Worm (Caenorhabditis elegans) whole organism, young adult: ENCODE measurements around the gene srsx-24.

ENCODE experiments used
- F37B4.10 ChIP-seq: fragments of 200-800 bp; sonication (Bioruptor generic); IDR thresholded peaks from 2 replicates; pipeline ENCODE4 v1.3.6; 2022; ENCODE audit warnings: missing genetic modification characterization, missing compliant biosample characterization
- T26A5.8 ChIP-seq: sonication (generic microtip); optimal IDR thresholded peaks from 2 replicates; lab custom pipeline; 2016; ENCODE audit warnings: missing genetic modification characterization, missing compliant biosample characterization
- die-1 ChIP-seq: sonication (generic microtip); optimal IDR thresholded peaks from 2 replicates; lab custom pipeline; 2016; ENCODE audit warnings: missing genotype, mild to moderate bottlenecking, missing genetic modification characterization, missing compliant biosample characterization
- dpl-1 ChIP-seq: fragments of 150-350 bp; optimal IDR thresholded peaks from 2 replicates; lab custom pipeline; 2014; ENCODE audit warnings: missing biosample characterization, missing genetic modification reagents, missing genetic modification characterization
- hlh-12 ChIP-seq: sonication (generic microtip); optimal IDR thresholded peaks from 2 replicates; lab custom pipeline; 2016; ENCODE audit warnings: missing genetic modification characterization, missing compliant biosample characterization
- hlh-26 ChIP-seq: fragments of 200-800 bp; sonication (Bioruptor generic); conservative IDR thresholded peaks from 2 replicates; pipeline ENCODE4 v1.3.6; 2022; ENCODE audit warnings: missing genetic modification reagents, missing genetic modification characterization, missing compliant biosample characterization
- pha-4 ChIP-seq: fragments of 150-350 bp; sonication (generic microtip); optimal IDR thresholded peaks from 2 replicates; lab custom pipeline; 2014; ENCODE audit warnings: missing biosample characterization, missing genetic modification reagents, missing genetic modification characterization
- zfh-2 ChIP-seq: fragments of 200-800 bp; sonication (Bioruptor generic); conservative IDR thresholded peaks from 2 replicates; pipeline ENCODE4 v1.3.6; 2022; ENCODE audit warnings: missing genetic modification reagents, missing genetic modification characterization, missing compliant biosample characterization

DNA sequence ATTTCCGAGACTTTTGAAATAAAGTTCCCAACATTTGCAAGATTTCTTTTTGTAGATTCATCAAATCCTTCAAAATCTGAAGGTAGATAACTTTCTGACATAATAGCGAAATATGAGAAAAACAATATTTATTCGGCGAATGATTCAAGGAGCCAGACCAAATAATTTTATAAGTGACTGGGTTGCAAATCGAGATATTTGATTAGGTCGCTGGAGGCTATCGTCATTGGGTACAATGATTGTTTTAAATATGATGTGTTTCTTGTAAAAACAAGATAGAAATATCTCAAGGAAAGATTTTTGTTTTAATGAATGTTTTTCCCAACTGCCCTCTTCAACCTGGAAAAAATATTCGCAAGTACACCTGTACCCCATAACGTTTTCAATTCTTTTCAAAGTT is 49.6 kb upstream of the srsx-24 start, which contains the start of gene srw-69:
- no peak for TF ChIP-seq hlh-12 (tag; lab: Kevin White, UChicago)
- no peak for TF ChIP-seq zfh-2 (GFP tag; lab: Robert Waterston, UW)
- TF ChIP-seq die-1 (tag; lab: Kevin White, UChicago) = no peak
- TF ChIP-seq T26A5.8 (tag; lab: Kevin White, UChicago) = no peak
- no peak for TF ChIP-seq hlh-26 (GFP tag; lab: Robert Waterston, UW)
- no peak for TF ChIP-seq F37B4.10
- no peak for TF ChIP-seq dpl-1 (GFP tag; lab: Kevin White, UChicago)
- no peak for TF ChIP-seq pha-4 (tag; lab: Kevin White, UChicago)
